Fruit fly (Drosophila melanogaster) whole organism, embryonic: Measurements from ENCODE around the gene hyd.
A peak's percentile ranks its signal among the peaks of the same experiment; 100 is the strongest.

Source experiments
- Antp ChIP-seq: fragments of 200-800 bp; sonication (Bioruptor generic); optimal IDR thresholded peaks from 3 replicates; lab custom pipeline; 2016; ENCODE audit warnings: missing biosample characterization, missing genetic modification characterization
- CG10543 ChIP-seq: fragments of 200-800 bp; sonication (Bioruptor generic); optimal IDR thresholded peaks from 3 replicates; lab custom pipeline; 2017; ENCODE audit warnings: missing biosample characterization, mild to moderate bottlenecking, missing genetic modification characterization, moderate library complexity
- CG11696 ChIP-seq: fragments of 200-800 bp; sonication (Bioruptor generic); IDR thresholded peaks from 2 replicates; pipeline ENCODE4 v1.3.6; 2022; ENCODE audit warnings: missing biosample characterization, missing genetic modification characterization
- CG11723 ChIP-seq: fragments of 200-800 bp; sonication (Bioruptor generic); optimal IDR thresholded peaks from 2 replicates; lab custom pipeline; 2017; ENCODE audit warnings: missing biosample characterization, mild to moderate bottlenecking, missing genetic modification characterization
- CG14860 ChIP-seq: fragments of 200-800 bp; sonication (Bioruptor generic); IDR thresholded peaks from 3 replicates; pipeline ENCODE4 v1.3.6; 2022; ENCODE audit warnings: missing biosample characterization, missing genetic modification characterization; ENCODE audit not compliant: partially characterized antibody
- CG15011 ChIP-seq: fragments of 200-800 bp; sonication (Bioruptor generic); optimal IDR thresholded peaks from 3 replicates; lab custom pipeline; 2018; ENCODE audit warnings: missing biosample characterization, mild to moderate bottlenecking, missing genetic modification characterization
- CG17912 ChIP-seq: fragments of 200-800 bp; sonication (Bioruptor generic); optimal IDR thresholded peaks from 2 replicates; lab custom pipeline; 2018; ENCODE audit warnings: missing biosample characterization, mild to moderate bottlenecking, missing genetic modification characterization
- CG31224 ChIP-seq: fragments of 200-800 bp; sonication (Bioruptor generic); IDR thresholded peaks from 2 replicates; pipeline ENCODE4 v1.3.6; 2022; ENCODE audit warnings: missing biosample characterization, missing genetic modification characterization
- CG4404 ChIP-seq: fragments of 200-800 bp; sonication (Bioruptor generic); IDR thresholded peaks from 2 replicates; pipeline ENCODE4 v1.3.6; 2022; ENCODE audit warnings: missing biosample characterization, missing genetic modification characterization
- CG4424 ChIP-seq: fragments of 200-800 bp; sonication (Bioruptor generic); optimal IDR thresholded peaks from 3 replicates; lab custom pipeline; 2016; ENCODE audit warnings: missing biosample characterization, missing genetic modification characterization
- CG5953 ChIP-seq: fragments of 200-800 bp; sonication (Bioruptor generic); IDR thresholded peaks from 2 replicates; pipeline ENCODE4 v1.3.6; 2022; ENCODE audit warnings: missing biosample characterization, missing genetic modification characterization
- CG6791 ChIP-seq: fragments of 200-800 bp; sonication (Bioruptor generic); IDR thresholded peaks from 3 replicates; pipeline ENCODE4 v1.3.6; 2022; ENCODE audit warnings: missing biosample characterization, missing genetic modification characterization; ENCODE audit not compliant: partially characterized antibody
- CG6854 ChIP-seq: fragments of 200-800 bp; sonication (Bioruptor generic); optimal IDR thresholded peaks from 3 replicates; lab custom pipeline; 2017; ENCODE audit warnings: missing biosample characterization, mild to moderate bottlenecking, missing genetic modification characterization
- CG7987 ChIP-seq: fragments of 200-800 bp; sonication (Bioruptor generic); optimal IDR thresholded peaks from 2 replicates; lab custom pipeline; 2018; ENCODE audit warnings: missing biosample characterization, mild to moderate bottlenecking, missing genetic modification characterization, moderate library complexity
- CG8359 ChIP-seq: fragments of 200-800 bp; sonication (Bioruptor generic); optimal IDR thresholded peaks from 2 replicates; lab custom pipeline; 2017; ENCODE audit warnings: missing biosample characterization, mild to moderate bottlenecking, missing genetic modification characterization, borderline replicate concordance
- CG8924 ChIP-seq: fragments of 200-800 bp; optimal IDR thresholded peaks from 3 replicates; lab custom pipeline; 2019; ENCODE audit warnings: missing biosample characterization, mild to moderate bottlenecking, missing genetic modification characterization, moderate library complexity
- CTCF ChIP-seq: fragments of 200-800 bp; sonication (Bioruptor generic); optimal IDR thresholded peaks from 2 replicates; lab custom pipeline; 2017; ENCODE audit warnings: missing biosample characterization, mild to moderate bottlenecking, missing genetic modification characterization, moderate library complexity
- Dbx ChIP-seq: fragments of 200-800 bp; sonication (Bioruptor generic); IDR thresholded peaks from 3 replicates; pipeline ENCODE4 v1.3.6; 2022; ENCODE audit warnings: missing biosample characterization, missing genetic modification characterization
- Dip3 ChIP-seq: fragments of 200-800 bp; sonication (Bioruptor generic); optimal IDR thresholded peaks from 3 replicates; lab custom pipeline; 2016; ENCODE audit warnings: missing biosample characterization, missing genetic modification characterization
- Fer2 ChIP-seq: fragments of 200-800 bp; sonication (Bioruptor generic); optimal IDR thresholded peaks from 2 replicates; lab custom pipeline; 2018; ENCODE audit warnings: missing biosample characterization, mild to moderate bottlenecking, missing genetic modification characterization, moderate library complexity
- Gug ChIP-seq: fragments of 200-800 bp; sonication (Bioruptor generic); IDR thresholded peaks from 4 replicates; pipeline ENCODE4 v1.3.6; 2022; ENCODE audit warnings: missing biosample characterization, missing genetic modification characterization
- HLH4C ChIP-seq: fragments of 200-800 bp; sonication (Bioruptor generic); IDR thresholded peaks from 3 replicates; pipeline ENCODE4 v1.3.6; 2022; ENCODE audit warnings: missing biosample characterization, missing genetic modification characterization; ENCODE audit not compliant: partially characterized antibody
- HLH54F ChIP-seq: fragments of 200-800 bp; sonication (Bioruptor generic); optimal IDR thresholded peaks from 3 replicates; lab custom pipeline; 2016; ENCODE audit warnings: missing biosample characterization, missing genetic modification characterization
- HmgD ChIP-seq: fragments of 200-800 bp; sonication (Bioruptor generic); optimal IDR thresholded peaks from 3 replicates; lab custom pipeline; 2016; ENCODE audit warnings: missing biosample characterization, missing genetic modification characterization
- MTF-1 ChIP-seq: fragments of 200-800 bp; sonication (Bioruptor generic); optimal IDR thresholded peaks from 2 replicates; lab custom pipeline; 2018; ENCODE audit warnings: missing biosample characterization, mild to moderate bottlenecking, missing genetic modification characterization, borderline replicate concordance
- Mad ChIP-seq: fragments of 200-800 bp; sonication (Bioruptor generic); optimal IDR thresholded peaks from 2 replicates; lab custom pipeline; 2016; ENCODE audit warnings: missing biosample characterization, missing genetic modification characterization
- Poxn ChIP-seq: fragments of 200-800 bp; sonication (Bioruptor generic); IDR thresholded peaks from 2 replicates; pipeline ENCODE4 v1.3.6; 2022; ENCODE audit warnings: missing biosample characterization, missing genetic modification characterization
- Rfx ChIP-seq: fragments of 200-800 bp; sonication (Bioruptor generic); IDR thresholded peaks from 2 replicates; pipeline ENCODE4 v1.3.6; 2022; ENCODE audit warnings: missing biosample characterization, missing genetic modification characterization
- Side ChIP-seq: fragments of 200-800 bp; sonication (Bioruptor generic); optimal IDR thresholded peaks from 2 replicates; lab custom pipeline; 2016; ENCODE audit warnings: missing biosample characterization, missing genetic modification characterization
- Sry-δ ChIP-seq: fragments of 200-800 bp; sonication (Bioruptor generic); optimal IDR thresholded peaks from 2 replicates; lab custom pipeline; 2016; ENCODE audit warnings: missing biosample characterization, missing genetic modification characterization
- Taf1 ChIP-seq: fragments of 200-800 bp; sonication (Bioruptor generic); IDR thresholded peaks from 2 replicates; pipeline ENCODE4 v1.3.6; 2022; ENCODE audit warnings: missing biosample characterization, missing genetic modification characterization
- bbx ChIP-seq: fragments of 200-800 bp; sonication (Bioruptor generic); IDR thresholded peaks from 2 replicates; pipeline ENCODE4 v1.3.6; 2022; ENCODE audit warnings: missing biosample characterization, missing genetic modification characterization; ENCODE audit not compliant: partially characterized antibody
- chn ChIP-seq: fragments of 200-800 bp; sonication (Bioruptor generic); optimal IDR thresholded peaks from 2 replicates; lab custom pipeline; 2016; ENCODE audit warnings: missing biosample characterization, missing genetic modification characterization
- ci ChIP-seq: fragments of 200-800 bp; sonication (Bioruptor generic); IDR thresholded peaks from 3 replicates; pipeline ENCODE4 v1.3.6; 2022; ENCODE audit warnings: missing biosample characterization, missing genetic modification characterization
- cwo ChIP-seq: fragments of 200-800 bp; sonication (Bioruptor generic); optimal IDR thresholded peaks from 3 replicates; lab custom pipeline; 2017; ENCODE audit warnings: missing biosample characterization, missing genetic modification characterization, mild to moderate bottlenecking, moderate library complexity, missing genetic modification reagents
- dmrt11E ChIP-seq: fragments of 200-800 bp; sonication (Bioruptor generic); optimal IDR thresholded peaks from 3 replicates; lab custom pipeline; 2018; ENCODE audit warnings: missing biosample characterization, mild to moderate bottlenecking, missing genetic modification characterization, moderate library complexity
- eve ChIP-seq, 2 experiments: fragments of >200 bp; optimal IDR thresholded peaks; 2 replicates each; lab custom pipeline; 2017; ENCODE audit warnings: missing biosample characterization in 2 of 2, missing genetic modification characterization in 2 of 2
- fu2 ChIP-seq: fragments of 200-800 bp; sonication (Bioruptor generic); optimal IDR thresholded peaks from 2 replicates; lab custom pipeline; 2016; ENCODE audit warnings: missing biosample characterization, missing genetic modification characterization
- gsb ChIP-seq: fragments of 200-800 bp; sonication (Bioruptor generic); IDR thresholded peaks from 2 replicates; pipeline ENCODE4 v1.3.6; 2022; ENCODE audit warnings: missing biosample characterization, missing genetic modification characterization
- gsb-n ChIP-seq: fragments of 200-800 bp; sonication (Bioruptor generic); optimal IDR thresholded peaks from 3 replicates; lab custom pipeline; 2018; ENCODE audit warnings: missing biosample characterization, mild to moderate bottlenecking, missing genetic modification characterization
- gt ChIP-seq: fragments of 200-800 bp; sonication (Bioruptor generic); IDR thresholded peaks from 2 replicates; pipeline ENCODE4 v1.3.6; 2022; ENCODE audit warnings: missing biosample characterization, missing genetic modification characterization
- insv ChIP-seq, 2 experiments: fragments of 200-800 bp; sonication (Bioruptor generic); optimal IDR thresholded peaks; 3 replicates each; lab custom pipeline; 2016 to 2018; ENCODE audit warnings: missing biosample characterization in 2 of 2, missing genetic modification characterization in 2 of 2
- onecut ChIP-seq: fragments of 200-800 bp; sonication (Bioruptor generic); IDR thresholded peaks from 2 replicates; pipeline ENCODE4 v1.3.6; 2022; ENCODE audit warnings: missing biosample characterization, missing genetic modification characterization
- pita ChIP-seq: fragments of 200-800 bp; sonication (Bioruptor generic); optimal IDR thresholded peaks from 2 replicates; lab custom pipeline; 2017; ENCODE audit warnings: missing biosample characterization, mild to moderate bottlenecking, missing genetic modification characterization
- sens-2 ChIP-seq: fragments of 200-800 bp; sonication (Bioruptor generic); IDR thresholded peaks from 2 replicates; pipeline ENCODE4 v1.3.6; 2022; ENCODE audit warnings: missing biosample characterization, missing genetic modification characterization
- slou ChIP-seq: fragments of 200-800 bp; sonication (Bioruptor generic); optimal IDR thresholded peaks from 3 replicates; lab custom pipeline; 2016; ENCODE audit warnings: missing biosample characterization, missing genetic modification characterization
- sob ChIP-seq: fragments of 200-800 bp; sonication (Bioruptor generic); IDR thresholded peaks from 2 replicates; pipeline ENCODE4 v1.3.6; 2022; ENCODE audit warnings: missing biosample characterization, missing genetic modification characterization
- sr ChIP-seq: fragments of 200-800 bp; sonication (Bioruptor generic); IDR thresholded peaks from 3 replicates; pipeline ENCODE4 v1.3.6; 2022; ENCODE audit warnings: missing biosample characterization, missing genetic modification characterization
- trh ChIP-seq: fragments of 200-800 bp; sonication (Bioruptor generic); optimal IDR thresholded peaks from 2 replicates; lab custom pipeline; 2016; ENCODE audit warnings: missing biosample characterization, missing genetic modification characterization
- unc-4 ChIP-seq: fragments of 200-800 bp; sonication (Bioruptor generic); IDR thresholded peaks from 2 replicates; pipeline ENCODE4 v1.3.6; 2022; ENCODE audit warnings: missing biosample characterization, missing genetic modification characterization; ENCODE audit not compliant: partially characterized antibody
- wdn ChIP-seq: fragments of 200-800 bp; sonication (Bioruptor generic); IDR thresholded peaks from 2 replicates; pipeline ENCODE4 v1.3.6; 2022; ENCODE audit warnings: missing biosample characterization, missing genetic modification characterization
- wor ChIP-seq: fragments of 200-800 bp; sonication (Bioruptor generic); IDR thresholded peaks from 2 replicates; pipeline ENCODE4 v1.3.6; 2022; ENCODE audit warnings: missing biosample characterization, missing genetic modification characterization

Gene hyd

DNA sequence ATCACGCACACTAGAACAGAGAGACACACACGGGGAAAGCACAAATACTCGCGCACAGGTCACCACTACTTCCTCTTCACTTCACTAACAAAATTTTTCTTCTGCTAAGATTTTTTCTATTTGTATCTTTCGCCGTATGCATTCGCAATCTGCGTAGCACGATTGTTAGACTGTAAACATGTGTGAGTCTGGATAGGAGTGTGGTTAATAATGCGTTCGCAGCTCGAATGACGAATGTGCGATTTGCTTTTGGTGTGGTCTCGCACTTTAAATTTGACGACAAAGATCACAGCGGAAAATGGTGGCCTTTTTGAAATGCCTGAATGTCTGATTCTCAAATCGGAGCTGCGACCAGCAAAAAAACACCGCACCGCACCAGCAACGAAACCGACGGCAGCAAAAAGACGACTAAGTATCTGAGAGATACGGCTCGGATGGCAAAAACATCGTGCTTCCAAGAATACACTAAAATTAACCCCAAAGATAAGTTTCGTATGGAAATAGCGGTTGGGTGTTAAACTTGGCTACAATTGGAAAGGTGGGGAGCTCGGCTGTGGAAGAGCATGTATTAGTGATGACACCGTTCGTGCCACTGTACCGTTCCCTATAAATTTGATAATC lies 20.3 kb downstream of the hyd start, which contains the start of gene Unc-115a (continued):
- no peak for TF ChIP-seq fu2 (GFP tag; lab: Kevin White, UChicago)
- no peak for TF ChIP-seq gt (GFP tag; lab: Robert Waterston, UW)
- no peak for TF ChIP-seq CG4424 (GFP tag; lab: Kevin White, UChicago)
- no peak for TF ChIP-seq CG4404 (GFP tag; lab: Robert Waterston, UW)
- no peak for TF ChIP-seq wor (GFP tag; lab: Robert Waterston, UW)
- peak; percentile 99 for TF ChIP-seq pita (GFP tag; lab: Kevin White, UChicago)
- peak; percentile 38 for TF ChIP-seq Antp
- TF ChIP-seq HmgD (GFP tag; lab: Kevin White, UChicago) = peak; percentile 7
- no peak for TF ChIP-seq Fer2 (tag; lab: Kevin White, UChicago)
- TF ChIP-seq Side (GFP tag; lab: Kevin White, UChicago) = peak; percentile 44
- no peak for TF ChIP-seq trh (GFP tag; lab: Kevin White, UChicago)
- no peak for TF ChIP-seq CG11696 (GFP tag; lab: Robert Waterston, UW)
- peak; percentile 52 for TF ChIP-seq MTF-1 (GFP tag; lab: Kevin White, UChicago)
- TF ChIP-seq gsb-n (tag; lab: Kevin White, UChicago) = no peak
- peak; percentile 17 for TF ChIP-seq dmrt11E (tag; lab: Kevin White, UChicago)
- TF ChIP-seq CG5953 (GFP tag; lab: Robert Waterston, UW) = no peak
- no peak for TF ChIP-seq CG11723 (GFP tag; lab: Kevin White, UChicago)
- TF ChIP-seq insv (GFP tag; optimal IDR thresholded peaks at IDR 0.05; lab: Kevin White, UChicago) = peak in 1 of 2 experiments; percentile 87
- no peak for TF ChIP-seq bbx (GFP tag; lab: Robert Waterston, UW)
- no peak for TF ChIP-seq sens-2 (GFP tag; lab: Robert Waterston, UW)
- TF ChIP-seq CTCF (GFP tag; lab: Kevin White, UChicago) = peak; percentile 79
- TF ChIP-seq Rfx (GFP tag; lab: Robert Waterston, UW) = no peak
- peak; percentile 68 for TF ChIP-seq chn (GFP tag; lab: Kevin White, UChicago)
- peak; percentile 25 for TF ChIP-seq Dip3 (GFP tag; lab: Kevin White, UChicago)
- peak; percentile 66 for TF ChIP-seq CG8924 (tag; lab: Kevin White, UChicago)
- no peak for TF ChIP-seq sob (GFP tag; lab: Robert Waterston, UW)
- TF ChIP-seq CG17912 (GFP tag; lab: Kevin White, UChicago) = peak; percentile 54
- TF ChIP-seq CG10543 (GFP tag; lab: Kevin White, UChicago) = peak; percentile 32
- peak; percentile 63 for TF ChIP-seq Mad (GFP tag; lab: Kevin White, UChicago)
- no peak for TF ChIP-seq CG15011 (GFP tag; lab: Kevin White, UChicago)
- TF ChIP-seq CG7987 (GFP tag; lab: Kevin White, UChicago) = peak; percentile 67
- TF ChIP-seq Poxn (GFP tag; lab: Robert Waterston, UW) = no peak
- peak; percentile 59 for TF ChIP-seq HLH54F (GFP tag; lab: Kevin White, UChicago)
- TF ChIP-seq cwo (GFP tag; lab: Kevin White, UChicago) = no peak
- TF ChIP-seq CG6791 (GFP tag; lab: Robert Waterston, UW) = no peak
- no peak for TF ChIP-seq CG8359
- no peak for TF ChIP-seq sr (GFP tag; lab: Robert Waterston, UW)
- no peak for TF ChIP-seq CG14860
- TF ChIP-seq Dbx (GFP tag; lab: Robert Waterston, UW) = no peak
- TF ChIP-seq unc-4 (GFP tag; lab: Robert Waterston, UW) = no peak
- TF ChIP-seq slou = peak; percentile 3
- no peak for TF ChIP-seq ci (GFP tag; lab: Robert Waterston, UW)
- no peak for TF ChIP-seq HLH4C
- no peak for TF ChIP-seq CG31224 (GFP tag; lab: Robert Waterston, UW)
- TF ChIP-seq eve (GFP tag; optimal IDR thresholded peaks at IDR 0.05; lab: Kevin White, UChicago) = no peak
- peak; percentile 28 for TF ChIP-seq CG6854 (GFP tag; lab: Kevin White, UChicago)
- peak; percentile 86 for TF ChIP-seq Sry-δ (GFP tag; lab: Kevin White, UChicago)
- TF ChIP-seq onecut = peak; percentile 35; the same call in 1 of the 2 replicates
- peak; percentile 45; the same call in 2 of the 4 replicates for TF ChIP-seq Gug (GFP tag; lab: Robert Waterston, UW)
- TF ChIP-seq gsb (GFP tag; lab: Robert Waterston, UW) = no peak
- TF ChIP-seq wdn (GFP tag; lab: Robert Waterston, UW) = no peak
- TF ChIP-seq Taf1 (GFP tag; lab: Robert Waterston, UW) = no peak
